Fruit fly (Drosophila melanogaster) Kc167 (cell line): ENCODE data around the gene Ssl2.

Experiments
- Myc ChIP-seq: fragments of >200 bp; optimal IDR thresholded peaks from 2 replicates; lab custom pipeline; 2017; ENCODE audit warnings: missing external identifiers
- Sin3A ChIP-seq: fragments of >200 bp; optimal IDR thresholded peaks from 2 replicates; lab custom pipeline; 2018; ENCODE audit warnings: missing external identifiers
- h ChIP-seq: fragments of >200 bp; optimal IDR thresholded peaks from 3 replicates; lab custom pipeline; 2018; ENCODE audit warnings: missing external identifiers
- insv ChIP-seq: fragments of >200 bp; optimal IDR thresholded peaks from 3 replicates; lab custom pipeline; 2018; ENCODE audit warnings: missing external identifiers
- psq ChIP-seq: fragments of >200 bp; optimal IDR thresholded peaks from 2 replicates; lab custom pipeline; 2017; ENCODE audit warnings: missing external identifiers
- ttk ChIP-seq: sonication (Bioruptor generic); optimal IDR thresholded peaks from 2 replicates; lab custom pipeline; 2017; ENCODE audit warnings: missing external identifiers

DNA sequence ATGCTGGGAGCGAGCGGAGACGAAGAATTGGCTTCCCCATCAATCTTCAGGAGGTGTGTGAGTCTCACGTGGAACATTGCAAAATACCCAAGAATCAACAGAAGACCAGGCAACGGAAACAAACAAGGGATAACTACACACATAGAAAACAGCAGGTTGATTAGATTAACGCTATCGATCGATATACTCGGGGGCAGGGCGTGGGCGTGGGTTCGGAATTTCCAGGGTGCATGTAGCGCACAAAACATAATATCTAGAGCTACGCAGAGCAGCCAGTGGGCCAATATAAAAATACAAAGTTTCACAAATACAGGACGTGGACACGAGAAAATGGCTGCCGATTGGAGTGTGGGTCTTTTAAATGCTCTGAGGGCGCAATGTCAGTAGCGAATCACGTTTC is 26.9 kb upstream of the Ssl2 start:
- TF ChIP-seq psq (lab: Kevin White, UChicago) (no peak), h (lab: Kevin White, UChicago) (no peak), Myc (lab: Kevin White, UChicago) (no peak), Sin3A (lab: Kevin White, UChicago) (no peak), ttk (lab: Kevin White, UChicago) (no peak), insv (no peak)
